Fruit fly (Drosophila melanogaster): Measurements from ENCODE around the gene daed.
A peak's percentile ranks its signal among the peaks of the same experiment; 100 is the strongest.

daed gene

dm6 chr2L:2196590-2197474, 19.3 kb downstream of the daed start (continued):
- peak; percentile 77 for TF ChIP-seq Meics (GFP tag; optimal IDR thresholded peaks at IDR 0.05)
- no peak for TF ChIP-seq Ada2b (GFP tag; IDR thresholded peaks at IDR 0.05)
- TF ChIP-seq CG8290 (GFP tag; optimal IDR thresholded peaks at IDR 0.05) = no peak
- peak; percentile 63 to 89 for TF ChIP-seq CG8290 (tag; optimal IDR thresholded peaks at IDR 0.05)
- TF ChIP-seq Fer2 (tag; optimal IDR thresholded peaks at IDR 0.05) = peak; percentile 20
- TF ChIP-seq bsh (GFP tag; optimal IDR thresholded peaks at IDR 0.05) = peak in 1 of 2 experiments; percentile 65
- TF ChIP-seq stc (GFP tag; IDR thresholded peaks at IDR 0.05) = no peak
- TF ChIP-seq Trl (optimal IDR thresholded peaks at IDR 0.05) = peak in 1 of 2 experiments; percentile 19
- no peak for TF ChIP-seq Trl (GFP tag; optimal IDR thresholded peaks at IDR 0.05)
- TF ChIP-seq Awh (GFP tag; IDR thresholded peaks at IDR 0.05) = no peak
- no peak for TF ChIP-seq tx (GFP tag; optimal IDR thresholded peaks at IDR 0.05)
- TF ChIP-seq CG17328 (GFP tag; IDR thresholded peaks at IDR 0.05) = no peak
- TF ChIP-seq zen (tag; optimal IDR thresholded peaks at IDR 0.05) = peak; percentile 94
- TF ChIP-seq CG13287 (GFP tag; IDR thresholded peaks at IDR 0.05; ENCODE audit: partially characterized antibody) = no peak
- TF ChIP-seq ap (GFP tag; IDR thresholded peaks at IDR 0.05) = no peak
- TF ChIP-seq NC2β (GFP tag; optimal IDR thresholded peaks at IDR 0.05) = no peak
- TF ChIP-seq H2.0 (GFP tag; IDR thresholded peaks at IDR 0.05) = no peak
- TF ChIP-seq trem (tag; optimal IDR thresholded peaks at IDR 0.05) = peak; percentile 17
- TF ChIP-seq hkb (optimal IDR thresholded peaks at IDR 0.05) = peak; percentile 19
- TF ChIP-seq hkb (GFP tag; IDR thresholded peaks at IDR 0.05) = no peak
- no peak for TF ChIP-seq CG3847 (GFP tag; IDR thresholded peaks at IDR 0.05)
- peak; percentile 54 for TF ChIP-seq NfI (GFP tag; optimal IDR thresholded peaks at IDR 0.05)
- TF ChIP-seq Lhr (GFP tag; optimal IDR thresholded peaks at IDR 0.05) = peak; percentile 100
- TF ChIP-seq chif (GFP tag; optimal IDR thresholded peaks at IDR 0.05) = peak; percentile 9 to 10
- TF ChIP-seq sens (GFP tag) = peak; percentile 86
- TF ChIP-seq Bteb2 (GFP tag; optimal IDR thresholded peaks at IDR 0.05) = no peak
- TF ChIP-seq scrt (GFP tag; optimal IDR thresholded peaks at IDR 0.05) = peak; percentile 57
- TF ChIP-seq dpn (GFP tag; optimal IDR thresholded peaks at IDR 0.05) = peak in 1 of 2 experiments; percentile 28
- TF ChIP-seq seq (GFP tag; IDR thresholded peaks at IDR 0.05) = no peak
- no peak for TF ChIP-seq maf-S (GFP tag; optimal IDR thresholded peaks at IDR 0.05)
- TF ChIP-seq sc (optimal IDR thresholded peaks at IDR 0.05) = no peak
- peak; percentile 49 for TF ChIP-seq sc (GFP tag; optimal IDR thresholded peaks at IDR 0.05)
- no peak for TF ChIP-seq yki (optimal IDR thresholded peaks at IDR 0.05)
- TF ChIP-seq Dref (GFP tag; IDR thresholded peaks at IDR 0.05) = no peak
- peak; percentile 52 for TF ChIP-seq CG2116 (GFP tag; optimal IDR thresholded peaks at IDR 0.05)
- TF ChIP-seq Fer1 (GFP tag; optimal IDR thresholded peaks at IDR 0.05) = peak; percentile 89
- TF ChIP-seq Myb (GFP tag; optimal IDR thresholded peaks at IDR 0.05) = peak; percentile 32
- no peak for TF ChIP-seq Atf-2 (GFP tag; optimal IDR thresholded peaks at IDR 0.05)
- TF ChIP-seq HmgD (GFP tag; optimal IDR thresholded peaks at IDR 0.05) = peak; percentile 68
- no peak for TF ChIP-seq Hmx (GFP tag; optimal IDR thresholded peaks at IDR 0.05)
- TF ChIP-seq gfzf (GFP tag; optimal IDR thresholded peaks at IDR 0.05) = no peak
- TF ChIP-seq CG4360 (GFP tag; IDR thresholded peaks at IDR 0.05) = no peak
- TF ChIP-seq ssp (GFP tag; IDR thresholded peaks at IDR 0.05) = no peak
- TF ChIP-seq CG10543 (GFP tag; optimal IDR thresholded peaks at IDR 0.05) = peak; percentile 96
- peak; percentile 26 for TF ChIP-seq mam (GFP tag; optimal IDR thresholded peaks at IDR 0.05)
- TF ChIP-seq fru (optimal IDR thresholded peaks at IDR 0.05) = peak; percentile 10
- peak; percentile 70 for TF ChIP-seq CG6254 (GFP tag; optimal IDR thresholded peaks at IDR 0.05)
- TF ChIP-seq CG10267 (tag; optimal IDR thresholded peaks at IDR 0.05) = peak; percentile 23
- peak; percentile 30 for TF ChIP-seq CG6813 (GFP tag; optimal IDR thresholded peaks at IDR 0.05)
- no peak for TF ChIP-seq Lim3 (GFP tag; IDR thresholded peaks at IDR 0.05)
- TF ChIP-seq CG17361 (GFP tag; IDR thresholded peaks at IDR 0.05) = no peak
- TF ChIP-seq CTCF (GFP tag; optimal IDR thresholded peaks at IDR 0.05) = peak; percentile 26
- TF ChIP-seq az2 (GFP tag; optimal IDR thresholded peaks at IDR 0.05) = peak; percentile 39
